Worm (Caenorhabditis elegans): ENCODE measurements around the gene C24H11.1.

DNA sequence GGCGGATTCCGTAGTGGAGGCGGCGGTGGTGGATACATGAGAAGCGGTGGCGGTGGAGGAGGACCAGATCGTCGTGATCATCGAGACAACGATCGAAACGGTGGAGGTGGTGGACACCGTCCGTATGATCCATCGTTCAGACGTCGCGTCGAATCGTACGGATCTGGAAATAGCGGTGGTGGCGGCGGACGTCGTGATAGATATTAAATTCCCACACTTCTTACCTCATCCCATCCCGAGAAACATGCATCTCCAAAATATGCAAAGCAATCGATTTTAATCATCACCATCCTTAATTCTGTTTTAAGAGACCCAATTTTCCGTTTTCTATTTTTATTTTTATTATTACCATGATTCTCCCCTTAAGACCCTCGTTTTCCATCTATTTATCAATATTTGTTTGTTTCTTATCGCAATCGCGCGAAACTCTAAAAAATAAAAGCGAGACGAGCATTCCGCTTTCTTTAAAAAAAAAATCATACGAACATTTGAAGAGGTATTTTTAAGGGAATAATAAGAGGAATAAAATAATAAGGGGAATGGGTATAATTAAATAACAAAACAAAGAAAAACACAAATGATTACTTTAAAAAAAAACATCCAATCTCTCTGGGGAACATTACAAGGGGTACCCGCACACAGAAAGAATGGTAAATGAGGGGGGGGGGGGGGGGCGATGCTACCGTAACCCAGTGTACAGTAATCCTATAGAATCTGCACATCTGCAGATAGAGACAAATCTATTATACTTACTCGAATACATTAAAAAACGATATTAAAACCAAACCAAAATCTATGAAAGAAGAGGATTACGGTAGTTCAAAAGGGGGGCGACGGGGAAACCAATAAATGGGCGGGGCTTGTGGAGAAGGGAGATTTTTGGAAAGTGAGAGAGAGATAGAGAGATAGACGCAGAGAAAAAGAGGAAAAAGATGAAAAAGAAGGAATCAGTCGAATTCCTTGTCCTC lies 43.3 kb downstream of the C24H11.1 start:
- TF ChIP-seq aly-2 (tag; optimal IDR thresholded peaks at IDR 0.05): no peak
- peak in 1 of 2 experiments; percentile 3 for TF ChIP-seq lsy-2 (tag; optimal IDR thresholded peaks at IDR 0.05)
- TF ChIP-seq lin-39 (tag; optimal IDR thresholded peaks at IDR 0.05): no peak
- TF ChIP-seq snpc-4 (tag; optimal IDR thresholded peaks at IDR 0.05): no peak
- TF ChIP-seq elt-3 (tag; optimal IDR thresholded peaks at IDR 0.05): no peak
